Worm (Caenorhabditis elegans) whole organism, L1 larva: Measurements from ENCODE around the gene R02D5.24.

Experiments used
- C16A3.4 ChIP-seq: fragments of 150-350 bp; optimal IDR thresholded peaks from 2 replicates; lab custom pipeline; 2014; ENCODE audit warnings: missing biosample characterization, missing genetic modification characterization
- C34B4.2 ChIP-seq: sonication (generic microtip); optimal IDR thresholded peaks from 2 replicates; lab custom pipeline; 2017; ENCODE audit warnings: mild to moderate bottlenecking, missing genetic modification characterization, missing compliant biosample characterization
- F16B12.6 ChIP-seq: fragments of 150-350 bp; optimal IDR thresholded peaks from 2 replicates; lab custom pipeline; 2014; ENCODE audit warnings: missing biosample characterization, missing genetic modification characterization
- Y116A8C.19 ChIP-seq: sonication (generic microtip); optimal IDR thresholded peaks from 2 replicates; lab custom pipeline; 2016; ENCODE audit warnings: missing compliant biosample characterization, missing genetic modification characterization, borderline replicate concordance
- aha-1 ChIP-seq: fragments of 150-350 bp; optimal IDR thresholded peaks from 2 replicates; lab custom pipeline; 2014; ENCODE audit warnings: missing biosample characterization, missing genetic modification characterization
- alr-1 ChIP-seq: fragments of 200-800 bp; sonication (Bioruptor generic); optimal IDR thresholded peaks from 2 replicates; lab custom pipeline; 2018; ENCODE audit warnings: borderline replicate concordance, mild to moderate bottlenecking, missing genetic modification characterization, missing compliant biosample characterization
- aly-2 ChIP-seq: fragments of 150-350 bp; optimal IDR thresholded peaks from 2 replicates; lab custom pipeline; 2014; ENCODE audit warnings: missing biosample characterization, missing genetic modification characterization
- ama-1 ChIP-seq: fragments of 150-350 bp; optimal IDR thresholded peaks from 2 replicates; lab custom pipeline; 2014
- ceh-8 ChIP-seq: fragments of 200-800 bp; sonication (Bioruptor generic); optimal IDR thresholded peaks from 2 replicates; lab custom pipeline; 2018; ENCODE audit warnings: mild to moderate bottlenecking, missing genetic modification characterization, moderate library complexity, missing compliant biosample characterization
- ceh-82 ChIP-seq, 3 experiments: fragments of 150-350 bp in 1 of 3; sonication (generic microtip) in 2 of 3; optimal IDR thresholded peaks; 2 replicates each; lab custom pipeline; 2014 to 2017; ENCODE audit warnings: missing biosample characterization in 3 of 3, missing genetic modification characterization in 3 of 3
- dpl-1 ChIP-seq, 3 experiments: fragments of 150-350 bp in 2 of 3; sonication (generic microtip) in 1 of 3; optimal IDR thresholded peaks; 2 replicates each; lab custom pipeline; 2014 to 2017; ENCODE audit warnings: missing biosample characterization in 3 of 3, missing genetic modification characterization in 3 of 3, missing genetic modification reagents in 3 of 3
- dsc-1 ChIP-seq: sonication (generic microtip); optimal IDR thresholded peaks from 2 replicates; lab custom pipeline; 2016; ENCODE audit warnings: mild to moderate bottlenecking, missing genetic modification characterization, missing compliant biosample characterization
- efl-1 ChIP-seq, 4 experiments: fragments of 150-350 bp; optimal IDR thresholded peaks in 3 of 4; peaks in 1 of 4; 1 replicate in 1 of 4; 2 replicates in 3 of 4; lab custom pipeline; 2014; ENCODE audit warnings: missing biosample characterization in 2 of 4, missing genetic modification characterization in 2 of 4, missing genetic modification reagents in 2 of 4
- egl-27 ChIP-seq, 2 experiments: fragments of 150-350 bp in 1 of 2; sonication (generic microtip); optimal IDR thresholded peaks; 3 replicates each; lab custom pipeline; 2017 to 2018; ENCODE audit warnings: missing biosample characterization in 2 of 2, missing genetic modification characterization in 2 of 2, missing genetic modification reagents in 2 of 2
- ets-5 ChIP-seq: fragments of 200-800 bp; sonication (Bioruptor generic); IDR thresholded peaks from 2 replicates; pipeline ENCODE4 v1.3.6; 2022; ENCODE audit warnings: missing genetic modification characterization, missing compliant biosample characterization
- fkh-8 ChIP-seq: sonication (generic microtip); optimal IDR thresholded peaks from 2 replicates; lab custom pipeline; 2016; ENCODE audit warnings: mild to moderate bottlenecking, missing genetic modification characterization, missing compliant biosample characterization
- hlh-4 ChIP-seq: sonication (generic microtip); optimal IDR thresholded peaks from 2 replicates; lab custom pipeline; 2016; ENCODE audit warnings: mild to moderate bottlenecking, missing genetic modification characterization, missing compliant biosample characterization
- irx-1 ChIP-seq: sonication (generic microtip); optimal IDR thresholded peaks from 2 replicates; lab custom pipeline; 2016; ENCODE audit warnings: missing genetic modification characterization, missing compliant biosample characterization
- isw-1 ChIP-seq: fragments of 200-800 bp; sonication (Bioruptor generic); IDR thresholded peaks from 2 replicates; pipeline ENCODE4 v1.3.6; 2022; ENCODE audit warnings: missing genetic modification characterization, missing compliant biosample characterization
- jun-1 ChIP-seq: fragments of 150-350 bp; optimal IDR thresholded peaks from 2 replicates; lab custom pipeline; 2014; ENCODE audit warnings: missing biosample characterization, missing genetic modification reagents, missing genetic modification characterization
- lin-15B ChIP-seq: fragments of 150-350 bp; sonication (generic microtip); optimal IDR thresholded peaks from 3 replicates; lab custom pipeline; 2014; ENCODE audit warnings: missing biosample characterization, missing genetic modification characterization
- lin-35 ChIP-seq, 2 experiments: fragments of 150-350 bp; optimal IDR thresholded peaks; 2 replicates each; lab custom pipeline; 2014; ENCODE audit warnings: missing biosample characterization in 2 of 2, missing genetic modification characterization in 2 of 2, missing genetic modification reagents in 2 of 2
- lin-39 ChIP-seq: fragments of 150-350 bp; optimal IDR thresholded peaks from 2 replicates; lab custom pipeline; 2014; ENCODE audit warnings: missing biosample characterization, missing genetic modification reagents, missing genetic modification characterization
- lsy-2 ChIP-seq, 2 experiments: fragments of 150-350 bp; optimal IDR thresholded peaks; 2 replicates each; lab custom pipeline; 2014; ENCODE audit warnings: missing biosample characterization in 2 of 2, missing genetic modification characterization in 2 of 2
- mdl-1 ChIP-seq, 2 experiments: fragments of 150-350 bp; optimal IDR thresholded peaks; 2 replicates each; lab custom pipeline; 2014 to 2017; ENCODE audit warnings: missing biosample characterization in 2 of 2, missing genetic modification characterization in 2 of 2, inconsistent platforms in 1 of 2
- mef-2 ChIP-seq: fragments of 150-350 bp; optimal IDR thresholded peaks from 2 replicates; lab custom pipeline; 2014; ENCODE audit warnings: missing biosample characterization, missing genetic modification characterization
- nhr-11 ChIP-seq: fragments of 150-350 bp; optimal IDR thresholded peaks from 2 replicates; lab custom pipeline; 2014; ENCODE audit warnings: missing biosample characterization, missing genetic modification characterization
- nhr-19 ChIP-seq: fragments of 200-800 bp; sonication (Bioruptor generic); conservative IDR thresholded peaks from 2 replicates; pipeline ENCODE4 v1.3.6; 2022; ENCODE audit warnings: missing genetic modification characterization, missing compliant biosample characterization
- nhr-20 ChIP-seq: sonication (generic microtip); optimal IDR thresholded peaks from 2 replicates; lab custom pipeline; 2016; ENCODE audit warnings: mild to moderate bottlenecking, missing genetic modification characterization, missing compliant biosample characterization
- nhr-28 ChIP-seq: fragments of 150-350 bp; optimal IDR thresholded peaks from 2 replicates; lab custom pipeline; 2014; ENCODE audit warnings: missing biosample characterization, missing genetic modification characterization
- nhr-47 ChIP-seq: sonication (generic microtip); optimal IDR thresholded peaks from 2 replicates; lab custom pipeline; 2016; ENCODE audit warnings: mild to moderate bottlenecking, missing genetic modification characterization, moderate library complexity, missing compliant biosample characterization
- nhr-71 ChIP-seq: sonication (generic microtip); optimal IDR thresholded peaks from 2 replicates; lab custom pipeline; 2016; ENCODE audit warnings: mild to moderate bottlenecking, missing genetic modification characterization, moderate library complexity, missing compliant biosample characterization
- nhr-76 ChIP-seq: sonication (generic microtip); optimal IDR thresholded peaks from 2 replicates; lab custom pipeline; 2017; ENCODE audit warnings: missing biosample characterization, missing genetic modification characterization
- nhr-84 ChIP-seq: sonication (generic microtip); optimal IDR thresholded peaks from 2 replicates; lab custom pipeline; 2017; ENCODE audit warnings: missing biosample characterization, missing genetic modification characterization
- nhr-85 ChIP-seq: sonication (generic microtip); peaks from one replicate; lab custom pipeline; 2016; ENCODE audit warnings: missing genetic modification characterization, inconsistent platforms, missing compliant biosample characterization
- nhr-90 ChIP-seq: sonication (generic microtip); optimal IDR thresholded peaks from 2 replicates; lab custom pipeline; 2016; ENCODE audit warnings: mild to moderate bottlenecking, missing genetic modification characterization, missing compliant biosample characterization; ENCODE audit not compliant: poor library complexity
- pag-3 ChIP-seq: sonication (generic microtip); optimal IDR thresholded peaks from 2 replicates; lab custom pipeline; 2017; ENCODE audit warnings: missing genetic modification characterization, mild to moderate bottlenecking, missing compliant biosample characterization, antibody characterized with exemption, borderline replicate concordance; ENCODE audit not compliant: insufficient read depth
- rnt-1 ChIP-seq: sonication (generic microtip); optimal IDR thresholded peaks from 2 replicates; lab custom pipeline; 2016; ENCODE audit warnings: mild to moderate bottlenecking, missing genetic modification characterization, moderate library complexity, missing compliant biosample characterization
- skn-1 ChIP-seq: fragments of 150-350 bp; optimal IDR thresholded peaks from 2 replicates; lab custom pipeline; 2014; ENCODE audit warnings: missing biosample characterization, missing genetic modification characterization
- snpc-4 ChIP-seq: fragments of 150-350 bp; optimal IDR thresholded peaks from 2 replicates; lab custom pipeline; 2014; ENCODE audit warnings: missing biosample characterization, missing genetic modification characterization
- snu-23 ChIP-seq: sonication (generic microtip); optimal IDR thresholded peaks from 2 replicates; lab custom pipeline; 2016; ENCODE audit warnings: missing genetic modification characterization, missing compliant biosample characterization
- sptf-1 ChIP-seq: fragments of 150-350 bp; optimal IDR thresholded peaks from 2 replicates; lab custom pipeline; 2014; ENCODE audit warnings: missing biosample characterization, missing genetic modification characterization
- swsn-7 ChIP-seq: sonication (generic microtip); optimal IDR thresholded peaks from 2 replicates; lab custom pipeline; 2016; ENCODE audit warnings: missing genetic modification characterization, missing compliant biosample characterization
- tbx-2 ChIP-seq: sonication (generic microtip); optimal IDR thresholded peaks from 2 replicates; lab custom pipeline; 2016; ENCODE audit warnings: missing genetic modification characterization, missing compliant biosample characterization
- tlp-1 ChIP-seq: fragments of 150-350 bp; optimal IDR thresholded peaks from 2 replicates; lab custom pipeline; 2014; ENCODE audit warnings: missing biosample characterization, missing genetic modification characterization
- unc-130 ChIP-seq: fragments of 150-350 bp; optimal IDR thresholded peaks from 2 replicates; lab custom pipeline; 2017; ENCODE audit warnings: missing biosample characterization, missing genetic modification characterization, inconsistent platforms
- unc-62 ChIP-seq: fragments of 150-350 bp; optimal IDR thresholded peaks from 2 replicates; lab custom pipeline; 2014; ENCODE audit warnings: missing biosample characterization, missing genetic modification reagents, missing genetic modification characterization
- unc-86 ChIP-seq: sonication (generic microtip); optimal IDR thresholded peaks from 2 replicates; lab custom pipeline; 2016; ENCODE audit warnings: missing genetic modification characterization, missing compliant biosample characterization
- xbp-1 ChIP-seq: sonication (generic microtip); optimal IDR thresholded peaks from 2 replicates; lab custom pipeline; 2016; ENCODE audit warnings: missing genetic modification characterization, missing compliant biosample characterization
- zag-1 ChIP-seq: fragments of 150-350 bp; optimal IDR thresholded peaks from 2 replicates; lab custom pipeline; 2014; ENCODE audit warnings: missing biosample characterization, missing genetic modification characterization
- ztf-4 ChIP-seq: fragments of 150-350 bp; optimal IDR thresholded peaks from 2 replicates; lab custom pipeline; 2014; ENCODE audit warnings: missing biosample characterization, missing genetic modification characterization

R02D5.24 gene

DNA sequence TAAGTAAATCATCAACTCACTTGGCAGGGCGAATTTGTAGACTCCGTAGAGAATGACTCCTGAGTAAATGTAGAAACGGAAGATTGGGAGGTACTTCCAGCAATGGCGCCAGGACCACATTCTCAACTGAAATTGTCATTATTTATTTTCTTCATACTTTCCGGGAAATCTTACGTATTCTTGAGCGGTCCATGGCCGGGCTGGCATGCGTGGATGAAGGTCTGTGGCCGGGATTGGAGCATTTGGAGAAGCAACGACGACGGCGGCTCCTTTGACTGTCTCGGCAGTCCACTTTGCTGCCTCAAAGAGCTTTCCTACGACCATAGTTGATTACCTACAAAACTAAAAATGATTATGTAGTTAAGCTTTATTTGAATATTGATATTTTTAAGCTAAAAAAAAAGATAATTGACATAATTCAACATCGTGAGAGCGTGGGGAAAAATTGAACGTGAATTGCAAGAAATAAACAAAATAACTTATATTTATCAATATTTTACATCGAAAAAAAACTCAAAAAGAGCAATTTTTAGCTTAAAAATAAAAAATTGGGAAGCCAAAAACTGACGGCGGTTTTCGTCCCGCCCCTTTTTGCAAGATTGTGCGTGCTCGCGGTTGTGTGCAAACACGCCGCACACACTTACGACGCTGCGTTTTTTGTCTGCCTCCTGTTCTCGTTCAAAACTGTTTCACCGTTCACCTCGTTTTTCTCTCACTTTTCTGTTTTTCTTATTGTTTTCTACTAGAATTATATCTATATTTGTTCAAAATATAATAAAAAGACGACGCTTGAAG is 22.8 kb downstream of the R02D5.24 start, which contains the start of gene ril-1:
ril-1 (minus strand) TSS at position 342 of the 795 bp plus-strand sequence.
- no peak for TF ChIP-seq egl-27 (tag; optimal IDR thresholded peaks at IDR 0.05; lab: Kevin White, UChicago)
- TF ChIP-seq lin-39: no peak
- TF ChIP-seq lin-35 (GFP tag; optimal IDR thresholded peaks at IDR 0.05; lab: Kevin White, UChicago): peak; percentile 23 to 57
- peak; percentile 34 for TF ChIP-seq fkh-8 (tag; lab: Kevin White, UChicago)
- peak; percentile 35 for TF ChIP-seq rnt-1 (tag; lab: Kevin White, UChicago)
- peak; percentile 10 for TF ChIP-seq dsc-1 (tag; lab: Kevin White, UChicago)
- TF ChIP-seq pag-3: no peak
- TF ChIP-seq aha-1 (tag; lab: Kevin White, UChicago): no peak
- peak; percentile 53 for TF ChIP-seq C16A3.4
- no peak for TF ChIP-seq zag-1 (tag; lab: Kevin White, UChicago)
- TF ChIP-seq ceh-82 (tag; optimal IDR thresholded peaks at IDR 0.05; lab: Kevin White, UChicago): peak; percentile 2 to 40 (median 32)
- TF ChIP-seq irx-1 (tag; lab: Kevin White, UChicago): no peak
- TF ChIP-seq ama-1 (lab: Kevin White, UChicago): no peak
- TF ChIP-seq mef-2 (tag; lab: Kevin White, UChicago): no peak
- TF ChIP-seq efl-1 (optimal IDR thresholded peaks at IDR 0.05; lab: Kevin White, UChicago): peak; percentile 38 to 41
- TF ChIP-seq efl-1 (GFP tag; optimal IDR thresholded peaks at IDR 0.05 in 1 of 2; lab: Kevin White, UChicago): peak; percentile 6 to 85
- peak in 2 of 3 experiments; percentile 30 to 31 for TF ChIP-seq dpl-1 (GFP tag; optimal IDR thresholded peaks at IDR 0.05; lab: Kevin White, UChicago)
- no peak for TF ChIP-seq ztf-4
- peak; percentile 40 for TF ChIP-seq skn-1 (tag; lab: Kevin White, UChicago)
- TF ChIP-seq sptf-1 (tag; lab: Kevin White, UChicago): no peak
- peak; percentile 21 for TF ChIP-seq swsn-7 (tag; lab: Kevin White, UChicago)
- TF ChIP-seq nhr-84 (tag; lab: Kevin White, UChicago): no peak
- TF ChIP-seq nhr-11 (tag; lab: Kevin White, UChicago): no peak
- no peak for TF ChIP-seq alr-1 (tag; lab: Kevin White, UChicago)
- TF ChIP-seq nhr-90 (tag; lab: Kevin White, UChicago): peak; percentile 44
- TF ChIP-seq unc-86 (tag; lab: Kevin White, UChicago): no peak
- TF ChIP-seq Y116A8C.19 (tag; lab: Kevin White, UChicago): no peak
- peak; percentile 50 for TF ChIP-seq snu-23
- TF ChIP-seq nhr-19 (GFP tag; lab: Robert Waterston, UW): no peak; the same call in 1 of the 2 replicates
- TF ChIP-seq nhr-76: no peak
- peak; percentile 5 for TF ChIP-seq tbx-2
- TF ChIP-seq ets-5 (GFP tag; lab: Robert Waterston, UW): no peak
- no peak for TF ChIP-seq lin-15B (tag; lab: Kevin White, UChicago)
- peak; percentile 38 for TF ChIP-seq nhr-47 (tag; lab: Kevin White, UChicago)
- peak; percentile 27 to 58 for TF ChIP-seq lsy-2 (tag; optimal IDR thresholded peaks at IDR 0.05; lab: Kevin White, UChicago)
- TF ChIP-seq nhr-71 (tag; lab: Kevin White, UChicago): peak; percentile 55
- TF ChIP-seq unc-62: no peak
- TF ChIP-seq nhr-28: no peak
- TF ChIP-seq nhr-20 (tag; lab: Kevin White, UChicago): peak; percentile 25
- no peak for TF ChIP-seq snpc-4
- peak; percentile 14 for TF ChIP-seq unc-130 (tag; lab: Kevin White, UChicago)
- no peak for TF ChIP-seq C34B4.2
- TF ChIP-seq isw-1 (GFP tag; lab: Robert Waterston, UW): no peak
- peak; percentile 15 for TF ChIP-seq xbp-1
- TF ChIP-seq aly-2 (tag; lab: Kevin White, UChicago): no peak
- no peak for TF ChIP-seq hlh-4 (tag; lab: Kevin White, UChicago)
- TF ChIP-seq tlp-1 (tag; lab: Kevin White, UChicago): no peak
- TF ChIP-seq ceh-8 (GFP tag; lab: Kevin White, UChicago): no peak
- TF ChIP-seq nhr-85: peak; percentile 67
- peak in 1 of 2 experiments; percentile 8 for TF ChIP-seq mdl-1 (tag; optimal IDR thresholded peaks at IDR 0.05; lab: Kevin White, UChicago)
- TF ChIP-seq jun-1 (tag; lab: Kevin White, UChicago): no peak
- no peak for TF ChIP-seq F16B12.6
